Fruit fly (Drosophila melanogaster) whole organism, prepupa: ENCODE data around the gene Rab5.

Experiments
- CG10631 ChIP-seq: fragments of 200-800 bp; sonication (Bioruptor generic); optimal IDR thresholded peaks from 2 replicates; lab custom pipeline; 2016; ENCODE audit warnings: missing biosample characterization, missing genetic modification characterization
- CG11294 ChIP-seq: fragments of 200-800 bp; sonication (Bioruptor generic); IDR thresholded peaks from 2 replicates; pipeline ENCODE4 v1.3.6; 2022; ENCODE audit warnings: missing biosample characterization, missing genetic modification characterization
- CG11902 ChIP-seq: fragments of 200-800 bp; sonication (Bioruptor generic); optimal IDR thresholded peaks from 3 replicates; lab custom pipeline; 2016; ENCODE audit warnings: missing biosample characterization, missing genetic modification characterization
- CG15336 ChIP-seq: fragments of 200-800 bp; sonication (Bioruptor generic); IDR thresholded peaks from 2 replicates; pipeline ENCODE4 v1.3.6; 2022; ENCODE audit warnings: missing biosample characterization, missing genetic modification characterization
- CG16779 ChIP-seq: fragments of 200-800 bp; sonication (Bioruptor generic); optimal IDR thresholded peaks from 3 replicates; lab custom pipeline; 2017; ENCODE audit warnings: missing biosample characterization, mild to moderate bottlenecking, missing genetic modification characterization
- CG31627 ChIP-seq: fragments of 200-800 bp; sonication (Bioruptor generic); optimal IDR thresholded peaks from 3 replicates; lab custom pipeline; 2016; ENCODE audit warnings: missing biosample characterization, missing genetic modification characterization
- CG32006 ChIP-seq: fragments of 200-800 bp; sonication (Bioruptor generic); optimal IDR thresholded peaks from 3 replicates; lab custom pipeline; 2017; ENCODE audit warnings: missing biosample characterization, mild to moderate bottlenecking, missing genetic modification characterization
- CG34406 ChIP-seq: fragments of 200-800 bp; sonication (Bioruptor generic); optimal IDR thresholded peaks from 3 replicates; lab custom pipeline; 2016; ENCODE audit warnings: missing biosample characterization, missing genetic modification characterization
- CG3919 ChIP-seq: fragments of 200-800 bp; sonication (Bioruptor generic); optimal IDR thresholded peaks from 3 replicates; lab custom pipeline; 2016; ENCODE audit warnings: missing biosample characterization, missing genetic modification characterization
- CG4318 ChIP-seq: fragments of 200-800 bp; sonication (Bioruptor generic); optimal IDR thresholded peaks from 3 replicates; lab custom pipeline; 2017; ENCODE audit warnings: missing biosample characterization, mild to moderate bottlenecking, missing genetic modification characterization
- CG6163 ChIP-seq: fragments of 200-800 bp; sonication (Bioruptor generic); IDR thresholded peaks from 3 replicates; pipeline ENCODE4 v1.3.6; 2022; ENCODE audit warnings: missing biosample characterization, missing genetic modification characterization
- CG6276 ChIP-seq: fragments of 200-800 bp; sonication (Bioruptor generic); optimal IDR thresholded peaks from 2 replicates; lab custom pipeline; 2017; ENCODE audit warnings: missing biosample characterization, mild to moderate bottlenecking, missing genetic modification characterization
- CG6854 ChIP-seq: fragments of 200-800 bp; sonication (Bioruptor generic); optimal IDR thresholded peaks from 2 replicates; lab custom pipeline; 2017; ENCODE audit warnings: missing biosample characterization, mild to moderate bottlenecking, missing genetic modification characterization
- CG8119 ChIP-seq: fragments of 200-800 bp; sonication (Bioruptor generic); IDR thresholded peaks from 3 replicates; pipeline ENCODE4 v1.3.6; 2022; ENCODE audit warnings: missing biosample characterization, missing genetic modification characterization
- CG8319 ChIP-seq: fragments of 200-800 bp; sonication (Bioruptor generic); optimal IDR thresholded peaks from 3 replicates; lab custom pipeline; 2016; ENCODE audit warnings: missing biosample characterization, missing genetic modification characterization
- CG9139 ChIP-seq: fragments of 200-800 bp; sonication (Bioruptor generic); optimal IDR thresholded peaks from 3 replicates; lab custom pipeline; 2017; ENCODE audit warnings: missing biosample characterization, mild to moderate bottlenecking, missing genetic modification characterization
- Eip78C ChIP-seq: fragments of 200-800 bp; sonication (Bioruptor generic); peaks from one replicate; lab custom pipeline; 2016; ENCODE audit warnings: missing biosample characterization, missing genetic modification characterization
- Ets21C ChIP-seq: fragments of 200-800 bp; sonication (Bioruptor generic); optimal IDR thresholded peaks from 3 replicates; lab custom pipeline; 2016; ENCODE audit warnings: missing biosample characterization, missing genetic modification characterization
- Ets96B ChIP-seq: fragments of 200-800 bp; optimal IDR thresholded peaks from 2 replicates; lab custom pipeline; 2019; ENCODE audit warnings: missing biosample characterization, mild to moderate bottlenecking, missing genetic modification characterization, moderate library complexity
- Gug ChIP-seq: fragments of 200-800 bp; sonication (Bioruptor generic); IDR thresholded peaks from 2 replicates; pipeline ENCODE4 v1.3.6; 2022; ENCODE audit warnings: missing biosample characterization, missing genetic modification characterization
- Hr38 ChIP-seq: sonication (Bioruptor generic); optimal IDR thresholded peaks from 2 replicates; lab custom pipeline; 2016; ENCODE audit warnings: missing biosample characterization, missing genetic modification characterization
- Hr39 ChIP-seq: fragments of 200-800 bp; sonication (Bioruptor generic); optimal IDR thresholded peaks from 2 replicates; lab custom pipeline; 2016; ENCODE audit warnings: missing biosample characterization, missing genetic modification characterization
- Hr4 ChIP-seq: fragments of 200-800 bp; sonication (Bioruptor generic); optimal IDR thresholded peaks from 3 replicates; lab custom pipeline; 2016; ENCODE audit warnings: missing biosample characterization, missing genetic modification characterization
- Lpt ChIP-seq: fragments of 200-800 bp; sonication (Bioruptor generic); optimal IDR thresholded peaks from 3 replicates; lab custom pipeline; 2016; ENCODE audit warnings: missing biosample characterization, missing genetic modification characterization
- Met ChIP-seq: fragments of 200-800 bp; sonication (Bioruptor generic); optimal IDR thresholded peaks from 3 replicates; lab custom pipeline; 2016; ENCODE audit warnings: missing biosample characterization, missing genetic modification characterization
- OdsH ChIP-seq: fragments of 200-800 bp; sonication (Bioruptor generic); optimal IDR thresholded peaks from 3 replicates; lab custom pipeline; 2016; ENCODE audit warnings: missing biosample characterization, missing genetic modification characterization
- Sox14 ChIP-seq: fragments of 200-800 bp; sonication (Bioruptor generic); optimal IDR thresholded peaks from 3 replicates; lab custom pipeline; 2016; ENCODE audit warnings: missing biosample characterization, missing genetic modification characterization
- Sox15 ChIP-seq: fragments of 200-800 bp; sonication (Bioruptor generic); optimal IDR thresholded peaks from 3 replicates; lab custom pipeline; 2016; ENCODE audit warnings: missing biosample characterization, missing genetic modification characterization
- achi ChIP-seq: fragments of 200-800 bp; sonication (Bioruptor generic); optimal IDR thresholded peaks from 3 replicates; lab custom pipeline; 2016; ENCODE audit warnings: missing biosample characterization, missing genetic modification characterization
- acj6 ChIP-seq: fragments of 200-800 bp; sonication (Bioruptor generic); optimal IDR thresholded peaks from 3 replicates; lab custom pipeline; 2016; ENCODE audit warnings: missing biosample characterization, missing genetic modification characterization
- cyc ChIP-seq: fragments of 200-800 bp; sonication (Bioruptor generic); optimal IDR thresholded peaks from 3 replicates; lab custom pipeline; 2016; ENCODE audit warnings: missing biosample characterization, missing genetic modification characterization
- dac ChIP-seq: fragments of 200-800 bp; sonication (Bioruptor generic); optimal IDR thresholded peaks from 2 replicates; lab custom pipeline; 2017; ENCODE audit warnings: missing biosample characterization, mild to moderate bottlenecking, missing genetic modification characterization
- eg ChIP-seq: fragments of 200-800 bp; sonication (Bioruptor generic); IDR thresholded peaks from 3 replicates; pipeline ENCODE4 v1.3.6; 2022; ENCODE audit warnings: missing biosample characterization, missing genetic modification characterization
- fd59A ChIP-seq: fragments of 200-800 bp; sonication (Bioruptor generic); optimal IDR thresholded peaks from 2 replicates; lab custom pipeline; 2017; ENCODE audit warnings: missing biosample characterization, mild to moderate bottlenecking, missing genetic modification characterization, missing genetic modification reagents
- fd85E ChIP-seq: fragments of 200-800 bp; sonication (Bioruptor generic); optimal IDR thresholded peaks from 3 replicates; lab custom pipeline; 2016; ENCODE audit warnings: missing biosample characterization, missing genetic modification characterization
- fkh ChIP-seq: fragments of 200-800 bp; sonication (Bioruptor generic); optimal IDR thresholded peaks from 3 replicates; lab custom pipeline; 2017; ENCODE audit warnings: missing biosample characterization, mild to moderate bottlenecking, missing genetic modification characterization, moderate library complexity
- net ChIP-seq: fragments of 200-800 bp; sonication (Bioruptor generic); optimal IDR thresholded peaks from 3 replicates; lab custom pipeline; 2016; ENCODE audit warnings: missing biosample characterization, missing genetic modification characterization
- pdm3 ChIP-seq: fragments of 200-800 bp; sonication (Bioruptor generic); optimal IDR thresholded peaks from 3 replicates; lab custom pipeline; 2016; ENCODE audit warnings: missing biosample characterization, missing genetic modification characterization
- spab ChIP-seq: fragments of 200-800 bp; sonication (Bioruptor generic); optimal IDR thresholded peaks from 2 replicates; lab custom pipeline; 2017; ENCODE audit warnings: missing biosample characterization, mild to moderate bottlenecking, missing genetic modification characterization, missing genetic modification reagents
- ss ChIP-seq, 2 experiments: fragments of 200-800 bp; sonication (Bioruptor generic); optimal IDR thresholded peaks; 2 replicates in 1 of 2; 3 replicates in 1 of 2; lab custom pipeline; 2017 to 2018; ENCODE audit warnings: mild to moderate bottlenecking in 2 of 2, missing biosample characterization in 2 of 2, missing genetic modification characterization in 2 of 2, moderate library complexity in 1 of 2
- svp ChIP-seq: fragments of 200-800 bp; sonication (Bioruptor generic); peaks from one replicate; lab custom pipeline; 2016; ENCODE audit warnings: missing biosample characterization, missing genetic modification characterization

The Rab5 gene

DNA sequence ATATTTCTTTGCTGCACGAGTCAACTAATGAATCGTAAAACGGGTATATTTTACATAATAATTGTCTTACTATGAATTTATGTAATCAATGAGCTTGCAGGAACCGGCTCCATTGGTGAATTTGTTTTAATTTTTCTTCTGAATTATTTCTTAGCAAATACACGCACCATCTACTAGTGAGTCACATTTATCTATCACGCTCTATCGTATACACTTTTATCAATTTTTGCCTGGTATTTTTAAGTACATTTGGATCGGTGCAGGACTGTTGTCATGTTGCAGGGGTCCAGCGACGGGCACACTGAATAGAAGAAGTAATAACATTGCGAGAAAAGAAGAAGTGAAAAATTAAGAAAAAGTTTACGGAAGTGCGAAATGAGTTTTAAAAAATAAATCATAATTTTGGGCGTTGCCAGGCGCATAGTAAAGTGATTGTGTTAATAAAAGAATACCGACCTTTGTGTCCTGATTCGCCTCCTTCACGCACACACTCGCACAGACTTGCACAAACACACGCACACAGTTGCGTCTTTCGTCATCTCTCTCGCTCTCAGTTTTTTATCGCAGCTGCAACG, at the start of gene Rab5, which contains the start of gene Axud1:
Gene Rab5, minus strand, starts transcription at position 197 of the 575 bp plus-strand sequence.
Gene Axud1, plus strand, starts transcription at position 269 of the 575 bp plus-strand sequence.
- TF ChIP-seq CG16779, result no peak
- TF ChIP-seq CG11294, result no peak
- TF ChIP-seq ss (GFP tag; optimal IDR thresholded peaks at IDR 0.05; lab: Kevin White, UChicago), result peak; percentile 5 to 10
- peak; percentile 22 for TF ChIP-seq CG6276
- TF ChIP-seq CG4318 (GFP tag; lab: Kevin White, UChicago), result no peak
- peak; percentile 71 for TF ChIP-seq CG15336 (GFP tag; lab: Robert Waterston, UW)
- peak; percentile 68; the same call in 2 of the 3 replicates for TF ChIP-seq eg (GFP tag; lab: Robert Waterston, UW)
- TF ChIP-seq CG6854 (GFP tag; lab: Kevin White, UChicago), result peak; percentile 52
- no peak for TF ChIP-seq Hr39 (GFP tag; lab: Kevin White, UChicago)
- TF ChIP-seq cyc (GFP tag; lab: Kevin White, UChicago), result peak; percentile 6
- TF ChIP-seq achi (GFP tag; lab: Kevin White, UChicago), result no peak
- TF ChIP-seq Sox14, result no peak
- peak; percentile 61 for TF ChIP-seq svp
- TF ChIP-seq CG11902 (GFP tag; lab: Kevin White, UChicago), result no peak
- TF ChIP-seq spab (GFP tag; lab: Kevin White, UChicago), result no peak
- TF ChIP-seq CG3919, result peak; percentile 6
- no peak for TF ChIP-seq CG34406 (GFP tag; lab: Kevin White, UChicago)
- TF ChIP-seq CG8119 (GFP tag; lab: Robert Waterston, UW), result peak; percentile 33; the same call in 2 of the 3 replicates
- TF ChIP-seq net, result peak; percentile 14
- TF ChIP-seq fkh (GFP tag; lab: Kevin White, UChicago), result peak; percentile 17
- TF ChIP-seq CG6163 (GFP tag; lab: Robert Waterston, UW), result peak; percentile 56; the same call in 2 of the 3 replicates
- TF ChIP-seq CG9139 (GFP tag; lab: Kevin White, UChicago), result peak; percentile 39
- TF ChIP-seq CG8319, result no peak
- TF ChIP-seq acj6, result no peak
- peak; percentile 55 for TF ChIP-seq Eip78C (GFP tag; lab: Kevin White, UChicago)

- TF ChIP-seq Met (GFP tag; lab: Kevin White, UChicago) (no peak), achi (GFP tag; lab: Kevin White, UChicago) (peak; percentile 23), fkh (GFP tag; lab: Kevin White, UChicago) (no peak), eg (GFP tag; lab: Robert Waterston, UW) (peak; percentile 87), Gug (GFP tag; lab: Robert Waterston, UW) (peak; percentile 62), CG32006 (GFP tag; lab: Kevin White, UChicago) (peak; percentile 71), CG15336 (GFP tag; lab: Robert Waterston, UW) (no peak; the same call in 1 of the 2 replicates), CG4318 (GFP tag; lab: Kevin White, UChicago) (peak; percentile 38), CG10631 (GFP tag; lab: Kevin White, UChicago) (no peak), Sox15 (GFP tag; lab: Kevin White, UChicago) (no peak), fd59A (GFP tag; lab: Kevin White, UChicago) (no peak), CG8119 (GFP tag; lab: Robert Waterston, UW) (peak; percentile 69), Ets21C (GFP tag; lab: Kevin White, UChicago) (no peak), pdm3 (GFP tag; lab: Kevin White, UChicago) (peak; percentile 16), Hr38 (GFP tag; lab: Kevin White, UChicago) (peak; percentile 3), Ets96B (tag; lab: Kevin White, UChicago) (no peak), CG9139 (GFP tag; lab: Kevin White, UChicago) (no peak), Hr4 (peak; percentile 48), Lpt (GFP tag; lab: Kevin White, UChicago) (peak; percentile 43), CG11294 (peak; percentile 59; the same call in 1 of the 2 replicates), net (no peak), dac (GFP tag; lab: Kevin White, UChicago) (no peak), fd85E (no peak), CG31627 (GFP tag; lab: Kevin White, UChicago) (no peak), OdsH (peak; percentile 34)
Measured at dm6 chr2L:2413093-2413492, 48.0 kb upstream of the Rab5 start.
